Fruit fly (Drosophila melanogaster): ENCODE results near the gene Eip78C.

Eip78C gene

DNA sequence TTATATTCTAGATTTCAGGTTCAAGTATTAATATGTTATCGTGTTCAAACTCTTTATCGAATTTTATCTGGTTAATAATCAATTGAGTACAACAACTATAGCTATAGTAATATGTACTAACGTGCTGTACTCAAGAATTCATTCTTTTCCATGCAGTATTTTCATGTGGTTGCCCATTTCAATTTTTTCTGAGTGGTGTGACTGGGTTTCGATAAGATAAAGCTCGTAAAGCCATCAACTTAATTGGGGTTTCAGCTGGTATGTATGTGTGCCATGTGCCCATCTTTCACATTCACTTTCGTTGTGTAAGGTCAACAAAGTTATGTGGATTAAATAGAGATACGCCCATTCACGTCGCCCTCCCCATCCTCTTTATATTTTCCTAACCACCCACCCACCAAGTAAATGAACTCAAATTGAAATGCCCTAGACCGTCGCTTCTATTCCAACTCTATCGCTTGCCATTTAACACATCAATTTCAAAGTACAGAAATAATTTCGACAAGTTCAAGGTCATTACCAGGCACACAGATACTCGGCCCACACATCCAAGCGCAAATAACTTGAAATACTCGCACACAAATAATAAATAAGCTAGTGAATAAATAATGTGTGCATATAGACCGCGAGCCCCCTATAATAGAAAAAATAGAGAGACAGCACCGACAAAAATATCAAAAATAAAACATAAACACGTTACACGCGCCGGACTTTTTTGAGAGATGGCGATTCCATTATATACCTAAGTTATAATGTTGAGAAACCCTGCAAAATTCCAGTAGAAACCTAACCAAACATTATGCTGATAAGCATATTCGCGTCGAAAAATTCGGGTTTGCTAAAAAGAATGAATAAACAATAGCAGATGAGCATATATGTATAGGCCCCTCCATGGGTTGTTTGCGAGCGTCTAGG, 21.6 kb upstream of the Eip78C start (continued):
- TF ChIP-seq ci (GFP tag; IDR thresholded peaks at IDR 0.05) (0 out of 3 replicates have a peak, but pooled peaks have one; percentile 13), Mes4 (GFP tag; optimal IDR thresholded peaks at IDR 0.05) (no peak), CG4707 (GFP tag; optimal IDR thresholded peaks at IDR 0.05) (no peak), CG4617 (GFP tag; optimal IDR thresholded peaks at IDR 0.05; ENCODE audit: borderline replicate concordance) (no peak), Sin3A (optimal IDR thresholded peaks at IDR 0.05) (no peak), yki (optimal IDR thresholded peaks at IDR 0.05) (no peak), CG34376 (GFP tag; optimal IDR thresholded peaks at IDR 0.05) (peak; percentile 77), CG17802 (tag; optimal IDR thresholded peaks at IDR 0.05) (no peak), CG13296 (GFP tag; optimal IDR thresholded peaks at IDR 0.05) (no peak), Doc3 (GFP tag; IDR thresholded peaks at IDR 0.05; ENCODE audit: partially characterized antibody) (no peak), pho (GFP tag; optimal IDR thresholded peaks at IDR 0.05) (peak; percentile 38), CG11398 (GFP tag; optimal IDR thresholded peaks at IDR 0.05) (no peak), oc (tag; optimal IDR thresholded peaks at IDR 0.05) (no peak), CG11247 (GFP tag; IDR thresholded peaks at IDR 0.05) (no peak), Hr78 (GFP tag; optimal IDR thresholded peaks at IDR 0.05) (peak in 1 of 2 experiments; percentile 67), CrebB (tag; optimal IDR thresholded peaks at IDR 0.05) (peak; percentile 22), D (optimal IDR thresholded peaks at IDR 0.05) (no peak), D (GFP tag; optimal IDR thresholded peaks at IDR 0.05) (no peak), D19B (GFP tag; optimal IDR thresholded peaks at IDR 0.05) (no peak), crol (GFP tag; IDR thresholded peaks at IDR 0.05) (no peak), CG4282 (GFP tag; optimal IDR thresholded peaks at IDR 0.05) (no peak), CG2202 (tag; optimal IDR thresholded peaks at IDR 0.05) (no peak), ranshi (GFP tag; IDR thresholded peaks at IDR 0.05) (no peak), salm (tag; optimal IDR thresholded peaks at IDR 0.05) (no peak), CG2120 (GFP tag; optimal IDR thresholded peaks at IDR 0.05) (peak; percentile 47), CG9437 (GFP tag; optimal IDR thresholded peaks at IDR 0.05) (no peak), Scr (GFP tag; IDR thresholded peaks at IDR 0.05; ENCODE audit: partially characterized antibody) (no peak), H15 (GFP tag; IDR thresholded peaks at IDR 0.05) (no peak), Blimp-1 (GFP tag; optimal IDR thresholded peaks at IDR 0.05) (peak; percentile 73), sens (GFP tag) (peak; percentile 87), gcm (GFP tag; optimal IDR thresholded peaks at IDR 0.05) (no peak), tll (GFP tag; optimal IDR thresholded peaks at IDR 0.05) (no peak), dmrt11E (tag; optimal IDR thresholded peaks at IDR 0.05) (peak; percentile 45), Taf1 (GFP tag; IDR thresholded peaks at IDR 0.05) (no peak), gfzf (GFP tag; optimal IDR thresholded peaks at IDR 0.05) (no peak), croc (GFP tag; conservative IDR thresholded peaks at IDR 0.05) (no peak), CG3281 (GFP tag; optimal IDR thresholded peaks at IDR 0.05) (no peak), Gug (GFP tag; IDR thresholded peaks at IDR 0.05) (no peak), Fer2 (tag; optimal IDR thresholded peaks at IDR 0.05) (peak; percentile 17), CG34224 (GFP tag; IDR thresholded peaks at IDR 0.05; ENCODE audit: partially characterized antibody) (no peak), unc-4 (GFP tag; IDR thresholded peaks at IDR 0.05; ENCODE audit: partially characterized antibody) (0 out of 2 replicates have a peak, but pooled peaks have one; percentile 15), sens-2 (GFP tag; IDR thresholded peaks at IDR 0.05) (no peak), CG30431 (GFP tag; optimal IDR thresholded peaks at IDR 0.05) (no peak), CG6272 (GFP tag; IDR thresholded peaks at IDR 0.05) (no peak), B-H2 (GFP tag; optimal IDR thresholded peaks at IDR 0.05) (peak; percentile 11), CG2678 (tag; optimal IDR thresholded peaks at IDR 0.05) (peak; percentile 52), mld (GFP tag; IDR thresholded peaks at IDR 0.05; ENCODE audit: partially characterized antibody) (no peak), tna (GFP tag; IDR thresholded peaks at IDR 0.05; ENCODE audit: partially characterized antibody) (no peak), CG8478 (optimal IDR thresholded peaks at IDR 0.05) (no peak)

All from whole organism, embryonic.